Worm (Caenorhabditis elegans): Measurements from ENCODE around the gene trpl-2.
A peak's percentile ranks its signal among the peaks of the same experiment; 100 is the strongest.

Gene trpl-2

ce11 chrIV:4299994-4300393 is 26.5 kb upstream of the trpl-2 start:
- TF ChIP-seq nhr-77 (tag; optimal IDR thresholded peaks at IDR 0.05): no peak
- peak; percentile 19 for TF ChIP-seq nhr-23 (tag; optimal IDR thresholded peaks at IDR 0.05)
- TF ChIP-seq nhr-25 (tag; optimal IDR thresholded peaks at IDR 0.05): peak; percentile 54
- TF ChIP-seq nhr-43 (tag; optimal IDR thresholded peaks at IDR 0.05; ENCODE audit: poor library complexity, severe bottlenecking): peak; percentile 57
- no peak for TF ChIP-seq jun-1 (tag; optimal IDR thresholded peaks at IDR 0.05)

ce11 chrIV:4301202-4301601 is 25.3 kb upstream of the trpl-2 start, which contains the start of gene lgc-22:
Gene lgc-22 (plus strand): TSS chrIV:4301306.
- no peak for TF ChIP-seq mml-1 (tag; optimal IDR thresholded peaks at IDR 0.05)
- no peak for TF ChIP-seq R02D3.7 (tag; optimal IDR thresholded peaks at IDR 0.05)
- no peak for TF ChIP-seq ama-1 (optimal IDR thresholded peaks at IDR 0.05)
- no peak for TF ChIP-seq ceh-9 (tag; optimal IDR thresholded peaks at IDR 0.05)

ce11 chrIV:4306317-4306716 is 20.1 kb upstream of the trpl-2 start:
- TF ChIP-seq lin-15B (tag; optimal IDR thresholded peaks at IDR 0.05) (no peak), elt-1 (tag; optimal IDR thresholded peaks at IDR 0.05) (no peak), R02D3.7 (tag; optimal IDR thresholded peaks at IDR 0.05) (no peak), ztf-11 (tag; optimal IDR thresholded peaks at IDR 0.05) (no peak)

- no peak for TF ChIP-seq nhr-67 (tag; optimal IDR thresholded peaks at IDR 0.05)
- TF ChIP-seq mml-1 (tag; optimal IDR thresholded peaks at IDR 0.05): no peak
- TF ChIP-seq ceh-9 (tag; optimal IDR thresholded peaks at IDR 0.05): no peak
- TF ChIP-seq hmg-11 (tag; optimal IDR thresholded peaks at IDR 0.05): no peak
- TF ChIP-seq unc-39 (tag; optimal IDR thresholded peaks at IDR 0.05): no peak
- no peak for TF ChIP-seq nhr-12 (tag; optimal IDR thresholded peaks at IDR 0.05)
- no peak for TF ChIP-seq lin-39 (tag; optimal IDR thresholded peaks at IDR 0.05)
- no peak for TF ChIP-seq nhr-237 (tag; optimal IDR thresholded peaks at IDR 0.05)
- TF ChIP-seq ztf-4 (tag; optimal IDR thresholded peaks at IDR 0.05): no peak
- TF ChIP-seq aly-2 (tag; optimal IDR thresholded peaks at IDR 0.05): no peak
- no peak for TF ChIP-seq nhr-77 (tag; optimal IDR thresholded peaks at IDR 0.05)
- TF ChIP-seq nhr-28 (tag; optimal IDR thresholded peaks at IDR 0.05): no peak
- no peak for TF ChIP-seq lsy-12 (tag; optimal IDR thresholded peaks at IDR 0.05)
Measured at ce11 chrIV:4307227-4307946, 19.1 kb upstream of the trpl-2 start, which contains the start of gene set-9. Gene set-9 (plus strand): TSS chrIV:4307896.

- TF ChIP-seq mml-1 (tag; optimal IDR thresholded peaks at IDR 0.05) (no peak), ZK546.5 (tag; optimal IDR thresholded peaks at IDR 0.05) (no peak), nhr-77 (tag; optimal IDR thresholded peaks at IDR 0.05) (no peak), elt-1 (tag; optimal IDR thresholded peaks at IDR 0.05) (no peak), nhr-67 (tag; optimal IDR thresholded peaks at IDR 0.05) (no peak), zag-1 (tag; optimal IDR thresholded peaks at IDR 0.05) (no peak), ceh-82 (tag; optimal IDR thresholded peaks at IDR 0.05) (no peak), aly-2 (tag; optimal IDR thresholded peaks at IDR 0.05) (no peak), mdl-1 (tag; optimal IDR thresholded peaks at IDR 0.05) (no peak)
Measured at ce11 chrIV:4316813-4317408, 9.5 kb upstream of the trpl-2 start, which contains the start of gene Y24D9B.1. Gene Y24D9B.1 (plus strand): TSS chrIV:4317358.

- peak; percentile 96 for TF ChIP-seq ceh-28 (tag; optimal IDR thresholded peaks at IDR 0.05)
- no peak for TF ChIP-seq nhr-25 (tag; optimal IDR thresholded peaks at IDR 0.05)
- TF ChIP-seq mdl-1 (tag; optimal IDR thresholded peaks at IDR 0.05): no peak
- TF ChIP-seq nhr-23 (tag; optimal IDR thresholded peaks at IDR 0.05): no peak
Measured at ce11 chrIV:4317638-4318037, 8.8 kb upstream of the trpl-2 start.

- TF ChIP-seq unc-39 (tag; optimal IDR thresholded peaks at IDR 0.05) (no peak), nhr-25 (tag; optimal IDR thresholded peaks at IDR 0.05) (no peak), lin-39 (tag; optimal IDR thresholded peaks at IDR 0.05) (no peak), daf-12 (tag; optimal IDR thresholded peaks at IDR 0.05) (no peak), egl-27 (tag; optimal IDR thresholded peaks at IDR 0.05) (no peak), fos-1 (tag; optimal IDR thresholded peaks at IDR 0.05) (no peak), nhr-76 (tag; optimal IDR thresholded peaks at IDR 0.05) (no peak), elt-1 (tag; optimal IDR thresholded peaks at IDR 0.05) (no peak), ceh-9 (tag; optimal IDR thresholded peaks at IDR 0.05) (no peak), nfya-1 (tag; optimal IDR thresholded peaks at IDR 0.05; ENCODE audit: insufficient read depth) (no peak), aly-2 (tag; optimal IDR thresholded peaks at IDR 0.05) (no peak), ceh-28 (tag; optimal IDR thresholded peaks at IDR 0.05) (no peak), mml-1 (tag; optimal IDR thresholded peaks at IDR 0.05) (no peak), nhr-11 (tag; optimal IDR thresholded peaks at IDR 0.05) (no peak), egl-5 (tag; optimal IDR thresholded peaks at IDR 0.05) (no peak), nhr-43 (tag; optimal IDR thresholded peaks at IDR 0.05; ENCODE audit: poor library complexity, severe bottlenecking) (no peak), nhr-12 (tag; optimal IDR thresholded peaks at IDR 0.05) (no peak), nhr-28 (tag; optimal IDR thresholded peaks at IDR 0.05) (no peak), ztf-11 (tag; optimal IDR thresholded peaks at IDR 0.05) (no peak)
Measured at ce11 chrIV:4318056-4318455, 8.4 kb upstream of the trpl-2 start.
